Fruit fly (Drosophila melanogaster) whole organism, adult: ENCODE results near the gene CG11839.

Experiments
- CG11617 ChIP-seq: fragments of 200-800 bp; sonication (Bioruptor generic); optimal IDR thresholded peaks from 2 replicates; lab custom pipeline; 2017; ENCODE audit warnings: mild to moderate bottlenecking, missing biosample characterization, missing genetic modification reagents, missing genetic modification characterization
- CG12768 ChIP-seq: fragments of 200-800 bp; sonication (Bioruptor generic); optimal IDR thresholded peaks from 2 replicates; lab custom pipeline; 2017; ENCODE audit warnings: missing biosample characterization, missing genetic modification characterization, mild to moderate bottlenecking, moderate library complexity, missing genetic modification reagents
- CG14711 ChIP-seq: fragments of 200-800 bp; sonication (Bioruptor generic); optimal IDR thresholded peaks from 2 replicates; lab custom pipeline; 2018; ENCODE audit warnings: missing biosample characterization, mild to moderate bottlenecking, missing genetic modification characterization, moderate library complexity
- CG5204 ChIP-seq: fragments of 200-800 bp; sonication (Bioruptor generic); optimal IDR thresholded peaks from 2 replicates; lab custom pipeline; 2016; ENCODE audit warnings: missing biosample characterization, missing genetic modification characterization
- CG7101 ChIP-seq: fragments of 200-800 bp; sonication (Bioruptor generic); optimal IDR thresholded peaks from 2 replicates; lab custom pipeline; 2018; ENCODE audit warnings: missing biosample characterization, mild to moderate bottlenecking, missing genetic modification characterization, moderate library complexity
- Clk ChIP-seq: fragments of 200-800 bp; sonication (Bioruptor generic); optimal IDR thresholded peaks from 2 replicates; lab custom pipeline; 2017; ENCODE audit warnings: missing biosample characterization, missing genetic modification characterization
- Crg-1 ChIP-seq: fragments of 200-800 bp; sonication (Bioruptor generic); optimal IDR thresholded peaks from 2 replicates; lab custom pipeline; 2016; ENCODE audit warnings: missing biosample characterization, missing genetic modification characterization
- bab1 ChIP-seq: fragments of 200-800 bp; sonication (Bioruptor generic); optimal IDR thresholded peaks from 3 replicates; lab custom pipeline; 2019; ENCODE audit warnings: missing biosample characterization, mild to moderate bottlenecking, missing genetic modification characterization, moderate library complexity
- cnc ChIP-seq, 2 experiments: fragments of >200 bp; optimal IDR thresholded peaks; 2 replicates each; lab custom pipeline; 2017
- pad ChIP-seq: fragments of 200-800 bp; sonication (Bioruptor generic); optimal IDR thresholded peaks from 3 replicates; lab custom pipeline; 2017; ENCODE audit warnings: missing biosample characterization, missing genetic modification characterization, mild to moderate bottlenecking, moderate library complexity, missing genetic modification reagents
- tj ChIP-seq: fragments of 200-800 bp; sonication (Bioruptor generic); optimal IDR thresholded peaks from 3 replicates; lab custom pipeline; 2017; ENCODE audit warnings: missing biosample characterization, mild to moderate bottlenecking, missing genetic modification characterization, moderate library complexity
- toe ChIP-seq: fragments of 200-800 bp; sonication (Bioruptor generic); optimal IDR thresholded peaks from 2 replicates; lab custom pipeline; 2016; ENCODE audit warnings: missing biosample characterization, missing genetic modification characterization

dm6 chr3R:25050649-25051048, 19.1 kb upstream of the CG11839 start:
- no peak for TF ChIP-seq cnc (optimal IDR thresholded peaks at IDR 0.05; lab: Kevin White, UChicago)
- no peak for TF ChIP-seq CG11617 (GFP tag; lab: Kevin White, UChicago)
- TF ChIP-seq tj (GFP tag; lab: Kevin White, UChicago) = no peak
- no peak for TF ChIP-seq bab1 (GFP tag; lab: Kevin White, UChicago)
- TF ChIP-seq CG5204 (GFP tag; lab: Kevin White, UChicago) = no peak
- no peak for TF ChIP-seq CG14711 (tag; lab: Kevin White, UChicago)
- no peak for TF ChIP-seq CG12768 (GFP tag; lab: Kevin White, UChicago)
- no peak for TF ChIP-seq CG7101 (tag; lab: Kevin White, UChicago)
- TF ChIP-seq Clk = no peak
- TF ChIP-seq toe (GFP tag; lab: Kevin White, UChicago) = no peak
- no peak for TF ChIP-seq pad (GFP tag; lab: Kevin White, UChicago)
- TF ChIP-seq Crg-1 (GFP tag; lab: Kevin White, UChicago) = no peak
